Fruit fly (Drosophila melanogaster) whole organism, embryonic: ENCODE data around the gene Ask1.
A peak's percentile ranks its signal among the peaks of the same experiment; 100 is the strongest.

Experiments used
- ATbp ChIP-seq: fragments of 200-800 bp; sonication (Bioruptor generic); optimal IDR thresholded peaks from 2 replicates; lab custom pipeline; 2017; ENCODE audit warnings: missing biosample characterization, mild to moderate bottlenecking, missing genetic modification characterization, missing genetic modification reagents
- B-H1 ChIP-seq: fragments of 200-800 bp; sonication (Bioruptor generic); IDR thresholded peaks from 3 replicates; pipeline ENCODE4 v1.3.6; 2022; ENCODE audit warnings: missing biosample characterization, missing genetic modification characterization
- CG10267 ChIP-seq: fragments of 200-800 bp; sonication (Bioruptor generic); optimal IDR thresholded peaks from 2 replicates; lab custom pipeline; 2018; ENCODE audit warnings: missing biosample characterization, mild to moderate bottlenecking, missing genetic modification characterization, moderate library complexity
- CG11093 ChIP-seq: fragments of 200-800 bp; sonication (Bioruptor generic); IDR thresholded peaks from 3 replicates; pipeline ENCODE4 v1.3.6; 2022; ENCODE audit warnings: missing biosample characterization, missing genetic modification characterization
- CG11560 ChIP-seq: fragments of 200-800 bp; sonication (Bioruptor generic); IDR thresholded peaks from 3 replicates; pipeline ENCODE4 v1.3.6; 2022; ENCODE audit warnings: missing biosample characterization, missing genetic modification characterization
- CG12769 ChIP-seq: fragments of 200-800 bp; sonication (Bioruptor generic); optimal IDR thresholded peaks from 2 replicates; lab custom pipeline; 2019; ENCODE audit warnings: missing biosample characterization, mild to moderate bottlenecking, missing genetic modification characterization, moderate library complexity
- CG15601 ChIP-seq: fragments of 200-800 bp; sonication (Bioruptor generic); optimal IDR thresholded peaks from 3 replicates; lab custom pipeline; 2019; ENCODE audit warnings: missing biosample characterization, mild to moderate bottlenecking, missing genetic modification characterization, moderate library complexity
- CG1602 ChIP-seq: fragments of 200-800 bp; sonication (Bioruptor generic); optimal IDR thresholded peaks from 3 replicates; lab custom pipeline; 2016; ENCODE audit warnings: missing biosample characterization, missing genetic modification characterization
- CG16863 ChIP-seq: fragments of 200-800 bp; sonication (Bioruptor generic); optimal IDR thresholded peaks from 3 replicates; lab custom pipeline; 2016; ENCODE audit warnings: missing biosample characterization, missing genetic modification characterization
- CG18011 ChIP-seq: fragments of 200-800 bp; sonication (Bioruptor generic); optimal IDR thresholded peaks from 2 replicates; lab custom pipeline; 2017; ENCODE audit warnings: missing biosample characterization, missing genetic modification characterization, mild to moderate bottlenecking, moderate library complexity, missing genotype
- CG18476 ChIP-seq: fragments of 200-800 bp; sonication (Bioruptor generic); optimal IDR thresholded peaks from 2 replicates; lab custom pipeline; 2016; ENCODE audit warnings: missing biosample characterization, mild to moderate bottlenecking, missing genetic modification characterization
- CG18764 ChIP-seq: fragments of 200-800 bp; sonication (Bioruptor generic); optimal IDR thresholded peaks from 3 replicates; lab custom pipeline; 2016; ENCODE audit warnings: missing biosample characterization, missing genetic modification characterization
- CG32772 ChIP-seq: fragments of 200-800 bp; sonication (Bioruptor generic); IDR thresholded peaks from 2 replicates; pipeline ENCODE4 v1.3.6; 2022; ENCODE audit warnings: missing biosample characterization, missing genetic modification characterization
- CG4707 ChIP-seq: fragments of 200-800 bp; sonication (Bioruptor generic); optimal IDR thresholded peaks from 2 replicates; lab custom pipeline; 2018; ENCODE audit warnings: missing biosample characterization, mild to moderate bottlenecking, missing genetic modification characterization, moderate library complexity
- CG4854 ChIP-seq: fragments of 200-800 bp; sonication (Bioruptor generic); optimal IDR thresholded peaks from 2 replicates; lab custom pipeline; 2016; ENCODE audit warnings: missing biosample characterization, missing genetic modification characterization, inconsistent platforms
- CG5180 ChIP-seq: fragments of 200-800 bp; sonication (Bioruptor generic); optimal IDR thresholded peaks from 3 replicates; lab custom pipeline; 2017; ENCODE audit warnings: missing biosample characterization, missing genetic modification characterization, mild to moderate bottlenecking, moderate library complexity, missing genetic modification reagents
- CG6175 ChIP-seq: fragments of 200-800 bp; sonication (Bioruptor generic); IDR thresholded peaks from 3 replicates; pipeline ENCODE4 v1.3.6; 2022; ENCODE audit warnings: missing biosample characterization, missing genetic modification characterization
- CG6765 ChIP-seq: fragments of 200-800 bp; sonication (Bioruptor generic); optimal IDR thresholded peaks from 3 replicates; lab custom pipeline; 2017; ENCODE audit warnings: missing biosample characterization, mild to moderate bottlenecking, missing genetic modification characterization
- CG9609 ChIP-seq: fragments of 200-800 bp; sonication (Bioruptor generic); optimal IDR thresholded peaks from 3 replicates; lab custom pipeline; 2016; ENCODE audit warnings: missing biosample characterization, missing genetic modification characterization
- CG9727 ChIP-seq: fragments of 200-800 bp; sonication (Bioruptor generic); optimal IDR thresholded peaks from 3 replicates; lab custom pipeline; 2017; ENCODE audit warnings: missing biosample characterization, mild to moderate bottlenecking, missing genetic modification characterization
- CrebB ChIP-seq: fragments of 200-800 bp; sonication (Bioruptor generic); optimal IDR thresholded peaks from 3 replicates; lab custom pipeline; 2018; ENCODE audit warnings: missing biosample characterization, mild to moderate bottlenecking, missing genetic modification characterization
- Dip2 ChIP-seq: fragments of 200-800 bp; sonication (Bioruptor generic); IDR thresholded peaks from 2 replicates; pipeline ENCODE4 v1.3.6; 2022; ENCODE audit warnings: missing biosample characterization, missing genetic modification characterization
- Ets65A ChIP-seq: fragments of 200-800 bp; sonication (Bioruptor generic); peaks from one replicate; lab custom pipeline; 2016; ENCODE audit warnings: missing biosample characterization, missing genetic modification characterization
- H15 ChIP-seq: fragments of 200-800 bp; sonication (Bioruptor generic); IDR thresholded peaks from 3 replicates; pipeline ENCODE4 v1.3.6; 2022; ENCODE audit warnings: missing biosample characterization, missing genetic modification characterization
- Nf-YA ChIP-seq: fragments of 200-800 bp; sonication (Bioruptor generic); IDR thresholded peaks from 2 replicates; pipeline ENCODE4 v1.3.6; 2022; ENCODE audit warnings: missing biosample characterization, missing genetic modification characterization
- PHDP ChIP-seq: fragments of 200-800 bp; sonication (Bioruptor generic); optimal IDR thresholded peaks from 3 replicates; lab custom pipeline; 2018; ENCODE audit warnings: missing biosample characterization, mild to moderate bottlenecking, missing genetic modification characterization, moderate library complexity
- Tbp ChIP-seq: fragments of >200 bp; optimal IDR thresholded peaks from 2 replicates; lab custom pipeline; 2018; ENCODE audit warnings: missing biosample characterization, missing genetic modification characterization
- Trl ChIP-seq, 3 experiments: fragments of >200 bp in 2 of 3; fragments of 200-800 bp in 1 of 3; sonication (Bioruptor generic) in 1 of 3; optimal IDR thresholded peaks; 2 replicates in 1 of 3; 3 replicates in 2 of 3; lab custom pipeline; 2016 to 2017; ENCODE audit warnings: missing biosample characterization in 1 of 3, missing genetic modification characterization in 1 of 3
- Xbp1 ChIP-seq: fragments of 200-800 bp; sonication (Bioruptor generic); optimal IDR thresholded peaks from 3 replicates; lab custom pipeline; 2016; ENCODE audit warnings: missing biosample characterization, mild to moderate bottlenecking, missing genetic modification characterization
- YL-1 ChIP-seq: fragments of 200-800 bp; sonication (Bioruptor generic); optimal IDR thresholded peaks from 3 replicates; lab custom pipeline; 2017; ENCODE audit warnings: missing biosample characterization, mild to moderate bottlenecking, missing genetic modification characterization
- ab ChIP-seq: fragments of 200-800 bp; sonication (Bioruptor generic); optimal IDR thresholded peaks from 2 replicates; lab custom pipeline; 2016; ENCODE audit warnings: missing biosample characterization, missing genetic modification characterization
- ara ChIP-seq: fragments of 200-800 bp; sonication (Bioruptor generic); IDR thresholded peaks from 2 replicates; pipeline ENCODE4 v1.3.6; 2022; ENCODE audit warnings: missing biosample characterization, missing genetic modification characterization
- bab2 ChIP-seq: fragments of 200-800 bp; sonication (Bioruptor generic); optimal IDR thresholded peaks from 2 replicates; lab custom pipeline; 2016; ENCODE audit warnings: missing biosample characterization, missing genetic modification characterization
- bigmax ChIP-seq: fragments of 200-800 bp; sonication (Bioruptor generic); optimal IDR thresholded peaks from 2 replicates; lab custom pipeline; 2018; ENCODE audit warnings: missing biosample characterization, mild to moderate bottlenecking, missing genetic modification characterization
- bowl ChIP-seq: fragments of 200-800 bp; sonication (Bioruptor generic); IDR thresholded peaks from 2 replicates; pipeline ENCODE4 v1.3.6; 2022; ENCODE audit warnings: missing biosample characterization, missing genetic modification characterization
- dm ChIP-seq: fragments of 200-800 bp; sonication (Bioruptor generic); optimal IDR thresholded peaks from 3 replicates; lab custom pipeline; 2016; ENCODE audit warnings: missing biosample characterization, missing genetic modification characterization
- ems ChIP-seq: fragments of 200-800 bp; sonication (Bioruptor generic); optimal IDR thresholded peaks from 3 replicates; lab custom pipeline; 2016; ENCODE audit warnings: missing biosample characterization, missing genetic modification characterization
- grn ChIP-seq: fragments of 200-800 bp; sonication (Bioruptor generic); optimal IDR thresholded peaks from 3 replicates; lab custom pipeline; 2017; ENCODE audit warnings: missing biosample characterization, missing genetic modification characterization
- lov ChIP-seq, 2 experiments: fragments of 200-800 bp in 1 of 2; fragments of >200 bp in 1 of 2; sonication (Bioruptor generic) in 1 of 2; IDR thresholded peaks in 1 of 2; optimal IDR thresholded peaks in 1 of 2; 2 replicates in 1 of 2; 3 replicates in 1 of 2; pipeline versions ENCODE4 v1.3.6 to Lab custom; 2017 to 2022; ENCODE audit warnings: missing biosample characterization in 1 of 2, missing genetic modification characterization in 1 of 2
- luna ChIP-seq: fragments of 200-800 bp; sonication (Bioruptor generic); optimal IDR thresholded peaks from 2 replicates; lab custom pipeline; 2016; ENCODE audit warnings: missing biosample characterization, missing genetic modification characterization
- maf-S ChIP-seq: fragments of 200-800 bp; sonication (Bioruptor generic); optimal IDR thresholded peaks from 2 replicates; lab custom pipeline; 2016; ENCODE audit warnings: missing biosample characterization, missing genetic modification characterization
- nau ChIP-seq: fragments of 200-800 bp; sonication (Bioruptor generic); optimal IDR thresholded peaks from 3 replicates; lab custom pipeline; 2017; ENCODE audit warnings: missing biosample characterization, mild to moderate bottlenecking, missing genetic modification characterization, missing genetic modification reagents
- otp ChIP-seq: fragments of 200-800 bp; sonication (Bioruptor generic); IDR thresholded peaks from 3 replicates; pipeline ENCODE4, ENCODE4 v1.3.6; 2022; ENCODE audit warnings: missing biosample characterization, missing genetic modification characterization
- sima ChIP-seq: fragments of 200-800 bp; sonication (Bioruptor generic); optimal IDR thresholded peaks from 2 replicates; lab custom pipeline; 2016; ENCODE audit warnings: missing biosample characterization, missing genetic modification characterization
- sna ChIP-seq: fragments of 200-800 bp; sonication (Bioruptor generic); IDR thresholded peaks from 2 replicates; pipeline ENCODE4 v1.3.6; 2022; ENCODE audit warnings: missing biosample characterization, missing genetic modification characterization; ENCODE audit not compliant: partially characterized antibody
- ssp ChIP-seq: fragments of 200-800 bp; sonication (Bioruptor generic); IDR thresholded peaks from 2 replicates; pipeline ENCODE4 v1.3.6; 2022; ENCODE audit warnings: missing biosample characterization, missing genetic modification characterization
- tna ChIP-seq: fragments of 200-800 bp; sonication (Bioruptor generic); IDR thresholded peaks from 2 replicates; pipeline ENCODE4 v1.3.6; 2022; ENCODE audit warnings: missing biosample characterization, missing genetic modification characterization; ENCODE audit not compliant: partially characterized antibody
- wor ChIP-seq: fragments of 200-800 bp; sonication (Bioruptor generic); IDR thresholded peaks from 2 replicates; pipeline ENCODE4 v1.3.6; 2022; ENCODE audit warnings: missing biosample characterization, missing genetic modification characterization

Gene Ask1

DNA sequence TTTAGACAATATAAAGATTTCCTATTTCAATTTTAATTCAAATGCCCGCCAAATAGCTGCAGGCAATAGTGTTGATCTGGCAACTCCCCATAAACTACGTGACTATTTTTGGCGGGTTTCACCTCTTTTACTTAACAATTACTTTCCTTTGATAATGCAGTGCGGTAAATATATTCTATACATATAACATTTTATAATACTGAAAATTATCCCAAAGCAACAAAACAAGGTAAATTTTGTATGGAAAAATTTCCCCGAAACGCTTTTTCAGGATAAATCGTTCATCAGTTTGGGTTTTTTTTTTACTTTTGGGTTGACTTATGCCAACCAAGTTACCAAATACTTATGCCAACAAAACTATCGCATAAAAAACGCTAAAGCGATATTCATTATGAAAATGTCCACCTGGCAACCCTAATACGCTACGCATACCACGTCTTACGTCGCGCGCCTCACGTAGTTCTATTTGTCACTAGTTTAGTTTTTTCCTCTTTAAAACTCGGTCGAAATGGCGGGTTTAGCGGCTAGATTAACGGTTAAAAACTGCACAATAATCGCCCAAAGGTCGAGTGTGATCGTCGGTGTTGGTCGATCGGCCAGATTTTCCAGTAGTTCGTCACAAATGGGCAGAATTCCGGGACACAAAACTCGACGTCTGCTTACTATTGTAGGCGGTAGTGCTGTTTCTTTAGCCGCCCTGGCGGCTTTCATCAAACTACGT lies 32.5 kb upstream of the Ask1 start, which contains the start of gene MICU3 (continued):
- no peak for TF ChIP-seq Nf-YA (GFP tag; lab: Robert Waterston, UW)
- peak; percentile 59 for TF ChIP-seq sna (GFP tag; lab: Robert Waterston, UW)
- peak; percentile 47 for TF ChIP-seq ems
- no peak for TF ChIP-seq CrebB (tag; lab: Kevin White, UChicago)
- peak; percentile 41 for TF ChIP-seq CG16863 (GFP tag; lab: Kevin White, UChicago)
- peak; percentile 61 for TF ChIP-seq CG15601 (tag; lab: Kevin White, UChicago)
- peak; percentile 17 for TF ChIP-seq ab
- TF ChIP-seq CG18476 (GFP tag; lab: Kevin White, UChicago) = peak; percentile 60
- peak; percentile 54 for TF ChIP-seq CG4854 (GFP tag; lab: Kevin White, UChicago)
- TF ChIP-seq CG10267 (tag; lab: Kevin White, UChicago) = peak; percentile 49
- TF ChIP-seq CG11093 (GFP tag; lab: Robert Waterston, UW) = no peak
- 0 out of 2 replicates have a peak, but pooled peaks have one; percentile 32 for TF ChIP-seq wor (GFP tag; lab: Robert Waterston, UW)
- no peak for TF ChIP-seq Dip2 (GFP tag; lab: Robert Waterston, UW)
- peak; percentile 59; the same call in 1 of the 2 replicates for TF ChIP-seq CG32772 (GFP tag; lab: Robert Waterston, UW)
- peak; percentile 70 for TF ChIP-seq CG9609 (GFP tag; lab: Kevin White, UChicago)
- TF ChIP-seq Tbp (GFP tag; lab: Kevin White, UChicago) = no peak
- peak; percentile 49 for TF ChIP-seq luna (GFP tag; lab: Kevin White, UChicago)
- TF ChIP-seq PHDP (tag; lab: Kevin White, UChicago) = peak; percentile 48
- peak; percentile 57 for TF ChIP-seq maf-S (GFP tag; lab: Kevin White, UChicago)
- no peak for TF ChIP-seq tna
- TF ChIP-seq CG18011 = peak; percentile 23
- TF ChIP-seq CG5180 (GFP tag; lab: Kevin White, UChicago) = no peak
- TF ChIP-seq CG6765 (GFP tag; lab: Kevin White, UChicago) = no peak
- no peak for TF ChIP-seq grn
- peak; percentile 66 for TF ChIP-seq CG9727 (GFP tag; lab: Kevin White, UChicago)
- no peak for TF ChIP-seq nau (GFP tag; lab: Kevin White, UChicago)
- TF ChIP-seq YL-1 (GFP tag; lab: Kevin White, UChicago) = no peak
- TF ChIP-seq dm (GFP tag; lab: Kevin White, UChicago) = no peak
- TF ChIP-seq CG4707 (GFP tag; lab: Kevin White, UChicago) = no peak
- no peak for TF ChIP-seq Trl (optimal IDR thresholded peaks at IDR 0.05; lab: Kevin White, UChicago)
- TF ChIP-seq Trl (GFP tag; optimal IDR thresholded peaks at IDR 0.05; lab: Kevin White, UChicago) = peak; percentile 57
- TF ChIP-seq Xbp1 (GFP tag; lab: Kevin White, UChicago) = peak; percentile 83
- TF ChIP-seq bowl (GFP tag; lab: Robert Waterston, UW) = 0 out of 2 replicates have a peak, but pooled peaks have one; percentile 18
- TF ChIP-seq ATbp = no peak
- no peak for TF ChIP-seq CG6175 (GFP tag; lab: Robert Waterston, UW)
- 0 out of 3 replicates have a peak, but pooled peaks have one; percentile 49 for TF ChIP-seq otp
- 0 out of 2 replicates have a peak, but pooled peaks have one; percentile 37 for TF ChIP-seq ara (GFP tag; lab: Robert Waterston, UW)
- no peak for TF ChIP-seq bigmax (GFP tag; lab: Kevin White, UChicago)
- TF ChIP-seq H15 (GFP tag; lab: Robert Waterston, UW) = no peak
- TF ChIP-seq CG1602 (GFP tag; lab: Kevin White, UChicago) = peak; percentile 79
- TF ChIP-seq CG12769 (tag; lab: Kevin White, UChicago) = peak; percentile 20
- TF ChIP-seq lov (optimal IDR thresholded peaks at IDR 0.05; lab: Kevin White, UChicago) = no peak
- TF ChIP-seq lov (GFP tag; IDR thresholded peaks at IDR 0.05; lab: Robert Waterston, UW) = no peak
- TF ChIP-seq Ets65A (GFP tag; lab: Kevin White, UChicago) = peak; percentile 96
- TF ChIP-seq sima (GFP tag; lab: Kevin White, UChicago) = no peak
- peak; percentile 37; the same call in 1 of the 2 replicates for TF ChIP-seq ssp (GFP tag; lab: Robert Waterston, UW)
- TF ChIP-seq bab2 = peak; percentile 49
- TF ChIP-seq CG18764 = peak; percentile 67
- TF ChIP-seq CG11560 (tag; lab: Robert Waterston, UW) = no peak
- no peak for TF ChIP-seq B-H1 (GFP tag; lab: Robert Waterston, UW)
